Worm (Caenorhabditis elegans) whole organism, L3 larva: ENCODE results near the gene F11F1.1.

Experiments
- egl-27 ChIP-seq: sonication (generic microtip); optimal IDR thresholded peaks from 4 replicates; lab custom pipeline; 2017; ENCODE audit warnings: missing biosample characterization, missing genetic modification reagents, missing genetic modification characterization
- elt-3 ChIP-seq, 3 experiments: fragments of 150-350 bp in 1 of 3; sonication (generic microtip) in 2 of 3; optimal IDR thresholded peaks; 2 replicates in 2 of 3; 4 replicates in 1 of 3; lab custom pipeline; 2014 to 2017; ENCODE audit warnings: missing biosample characterization in 3 of 3, missing genetic modification characterization in 3 of 3
- mdl-1 ChIP-seq: fragments of 150-350 bp; optimal IDR thresholded peaks from 2 replicates; lab custom pipeline; 2014; ENCODE audit warnings: missing biosample characterization, missing genetic modification characterization
- nfya-1 ChIP-seq: sonication (generic microtip); optimal IDR thresholded peaks from 2 replicates; lab custom pipeline; 2017; ENCODE audit warnings: missing genetic modification characterization, mild to moderate bottlenecking, missing compliant biosample characterization, antibody characterized with exemption, moderate library complexity; ENCODE audit not compliant: insufficient read depth
- unc-62 ChIP-seq: fragments of 150-350 bp; sonication (generic microtip); optimal IDR thresholded peaks from 4 replicates; lab custom pipeline; 2014; ENCODE audit warnings: missing biosample characterization, missing genetic modification reagents, missing genetic modification characterization
- zag-1 ChIP-seq: fragments of 150-350 bp; optimal IDR thresholded peaks from 2 replicates; lab custom pipeline; 2014; ENCODE audit warnings: missing biosample characterization, missing genetic modification characterization

DNA sequence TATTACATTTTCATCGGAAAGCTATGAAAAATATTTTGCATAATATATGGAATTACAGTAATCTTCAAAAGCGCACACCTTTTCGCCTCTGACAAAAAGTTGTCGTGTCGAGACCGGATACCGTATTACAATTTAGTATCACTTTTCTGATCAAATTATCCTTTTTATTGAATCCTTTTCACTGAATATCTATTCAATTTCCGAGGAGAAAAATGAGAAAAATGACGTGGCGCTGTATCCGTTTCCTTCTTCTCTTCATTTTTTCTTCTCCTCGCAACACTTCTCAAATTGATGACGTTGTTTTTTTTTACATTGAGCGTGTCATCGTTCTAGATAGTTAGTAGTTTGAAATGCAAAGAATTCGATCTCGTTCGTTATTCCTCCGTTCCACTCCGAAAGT is 44.4 kb upstream of the F11F1.1 start:
- TF ChIP-seq zag-1 (no peak), unc-62 (GFP tag; lab: Kevin White, UChicago) (no peak), nfya-1 (tag; lab: Kevin White, UChicago) (no peak), mdl-1 (tag; lab: Kevin White, UChicago) (no peak), elt-3 (tag; optimal IDR thresholded peaks at IDR 0.05; lab: Kevin White, UChicago) (no peak), egl-27 (tag; lab: Kevin White, UChicago) (no peak)
